Worm (Caenorhabditis elegans) whole organism, L4 larva: Measurements from ENCODE around the gene sdz-19.

Experiments
- F49E8.2 ChIP-seq: sonication (generic microtip); optimal IDR thresholded peaks from 2 replicates; lab custom pipeline; 2016; ENCODE audit warnings: missing compliant biosample characterization, mild to moderate bottlenecking, missing genetic modification characterization, borderline replicate concordance
- Y75B8A.6 ChIP-seq: fragments of 200-800 bp; sonication (Bioruptor generic); IDR thresholded peaks from 2 replicates; pipeline ENCODE4 v1.3.6; 2022; ENCODE audit warnings: missing genetic modification reagents, missing genetic modification characterization, missing compliant biosample characterization
- aha-1 ChIP-seq: fragments of 150-350 bp; peaks from one replicate; lab custom pipeline; 2014; ENCODE audit warnings: missing biosample characterization, missing genetic modification characterization
- aly-2 ChIP-seq: sonication (generic microtip); optimal IDR thresholded peaks from 2 replicates; lab custom pipeline; 2018; ENCODE audit warnings: missing biosample characterization, missing genetic modification characterization
- arid-1 ChIP-seq: fragments of 200-800 bp; sonication (Bioruptor generic); conservative IDR thresholded peaks from 2 replicates; pipeline ENCODE4 v1.3.6; 2022; ENCODE audit warnings: missing genetic modification reagents, missing genetic modification characterization, missing compliant biosample characterization
- ceh-20 ChIP-seq: fragments of 200-800 bp; sonication (Bioruptor generic); IDR thresholded peaks from 2 replicates; pipeline ENCODE4 v1.3.6; 2022; ENCODE audit warnings: missing genetic modification reagents, missing genetic modification characterization, missing compliant biosample characterization
- ceh-82 ChIP-seq: sonication (generic microtip); optimal IDR thresholded peaks from 2 replicates; lab custom pipeline; 2017; ENCODE audit warnings: missing biosample characterization, missing genetic modification characterization
- ces-1 ChIP-seq: fragments of 150-350 bp; sonication (generic microtip); optimal IDR thresholded peaks from 4 replicates; lab custom pipeline; 2014; ENCODE audit warnings: missing biosample characterization, missing genetic modification reagents, missing genetic modification characterization
- ctbp-1 ChIP-seq: fragments of 200-800 bp; sonication (Bioruptor generic); IDR thresholded peaks from 2 replicates; pipeline ENCODE4 v1.3.6; 2022; ENCODE audit warnings: missing genetic modification reagents, missing genetic modification characterization, missing compliant biosample characterization
- daf-19 ChIP-seq: fragments of 200-800 bp; sonication (Bioruptor generic); conservative IDR thresholded peaks from 2 replicates; pipeline ENCODE4 v1.3.6; 2022; ENCODE audit warnings: missing genetic modification characterization, missing compliant biosample characterization
- dmd-8 ChIP-seq: fragments of 200-800 bp; sonication (Bioruptor generic); IDR thresholded peaks from 2 replicates; pipeline ENCODE4 v1.3.6; 2022; ENCODE audit warnings: missing genetic modification characterization, missing compliant biosample characterization
- dpl-1 ChIP-seq: fragments of 150-350 bp; optimal IDR thresholded peaks from 2 replicates; lab custom pipeline; 2014; ENCODE audit warnings: missing biosample characterization, missing genetic modification reagents, missing genetic modification characterization
- duxl-1 ChIP-seq: sonication (generic microtip); optimal IDR thresholded peaks from 2 replicates; lab custom pipeline; 2016; ENCODE audit warnings: mild to moderate bottlenecking, missing genetic modification characterization, moderate library complexity, missing compliant biosample characterization; ENCODE audit not compliant: poor library complexity
- egl-27 ChIP-seq: sonication (generic microtip); optimal IDR thresholded peaks from 3 replicates; lab custom pipeline; 2017; ENCODE audit warnings: missing biosample characterization, missing genetic modification reagents, missing genetic modification characterization
- egl-43 ChIP-seq: fragments of 200-800 bp; sonication (Bioruptor generic); IDR thresholded peaks from 2 replicates; pipeline ENCODE4 v1.3.6; 2022; ENCODE audit warnings: missing genetic modification reagents, missing genetic modification characterization, missing compliant biosample characterization
- hmg-1.1 ChIP-seq: fragments of 200-800 bp; sonication (Bioruptor generic); IDR thresholded peaks from 2 replicates; pipeline ENCODE4 v1.3.6; 2022; ENCODE audit warnings: missing genetic modification reagents, missing genetic modification characterization, missing compliant biosample characterization
- lin-15B ChIP-seq: fragments of 150-350 bp; sonication (generic microtip); optimal IDR thresholded peaks from 3 replicates; lab custom pipeline; 2014; ENCODE audit warnings: missing biosample characterization, missing genetic modification characterization
- lin-38 ChIP-seq: fragments of 200-800 bp; sonication (Bioruptor generic); IDR thresholded peaks from 2 replicates; pipeline ENCODE4 v1.3.6; 2022; ENCODE audit warnings: missing genetic modification reagents, missing genetic modification characterization, missing compliant biosample characterization
- madf-9 ChIP-seq: fragments of 200-800 bp; sonication (Bioruptor generic); conservative IDR thresholded peaks from 2 replicates; pipeline ENCODE4 v1.3.6; 2022; ENCODE audit warnings: missing genetic modification reagents, missing genetic modification characterization, missing compliant biosample characterization
- mdl-1 ChIP-seq, 2 experiments: fragments of 150-350 bp in 1 of 2; sonication (generic microtip) in 1 of 2; optimal IDR thresholded peaks; 2 replicates each; lab custom pipeline; 2014 to 2017; ENCODE audit warnings: missing biosample characterization in 2 of 2, missing genetic modification characterization in 2 of 2
- mdt-29 ChIP-seq: fragments of 200-800 bp; sonication (Bioruptor generic); IDR thresholded peaks from 2 replicates; pipeline ENCODE4 v1.3.6; 2022; ENCODE audit warnings: missing genetic modification reagents, missing genetic modification characterization, missing compliant biosample characterization
- mxl-2 ChIP-seq: fragments of 200-800 bp; sonication (Bioruptor generic); conservative IDR thresholded peaks from 2 replicates; pipeline ENCODE4 v1.3.6; 2022; ENCODE audit warnings: missing genetic modification reagents, missing genetic modification characterization, missing compliant biosample characterization
- nhr-111 ChIP-seq: fragments of 200-800 bp; sonication (Bioruptor generic); optimal IDR thresholded peaks from 2 replicates; lab custom pipeline; 2018; ENCODE audit warnings: mild to moderate bottlenecking, missing genetic modification characterization, missing compliant biosample characterization
- nhr-237 ChIP-seq: sonication (generic microtip); optimal IDR thresholded peaks from 2 replicates; lab custom pipeline; 2017; ENCODE audit warnings: missing biosample characterization, missing genetic modification characterization
- nhr-25 ChIP-seq: sonication (generic microtip); optimal IDR thresholded peaks from 2 replicates; lab custom pipeline; 2017; ENCODE audit warnings: missing genetic modification characterization, mild to moderate bottlenecking, missing compliant biosample characterization, antibody characterized with exemption, moderate library complexity, borderline replicate concordance; ENCODE audit not compliant: insufficient read depth
- nhr-28 ChIP-seq: fragments of 150-350 bp; optimal IDR thresholded peaks from 2 replicates; lab custom pipeline; 2014; ENCODE audit warnings: missing biosample characterization, missing genetic modification characterization
- nhr-42 ChIP-seq: fragments of 200-800 bp; sonication (Bioruptor generic); IDR thresholded peaks from 2 replicates; pipeline ENCODE4 v1.3.6; 2022; ENCODE audit warnings: missing genetic modification characterization, missing compliant biosample characterization
- nhr-76 ChIP-seq: fragments of 150-350 bp; optimal IDR thresholded peaks from 2 replicates; lab custom pipeline; 2014; ENCODE audit warnings: missing biosample characterization, missing genetic modification characterization
- nhr-77 ChIP-seq: fragments of 150-350 bp; optimal IDR thresholded peaks from 2 replicates; lab custom pipeline; 2014; ENCODE audit warnings: missing biosample characterization, missing genetic modification characterization
- pha-4 ChIP-seq, 2 experiments: fragments of 150-350 bp in 1 of 2; fragments of 200-800 bp in 1 of 2; sonication (Bioruptor generic) in 1 of 2; IDR thresholded peaks in 1 of 2; optimal IDR thresholded peaks in 1 of 2; 2 replicates each; pipeline versions ENCODE4 v1.3.6 to Lab custom; 2014 to 2022; ENCODE audit warnings: missing genetic modification characterization in 2 of 2, missing genetic modification reagents in 2 of 2, missing biosample characterization in 1 of 2, missing compliant biosample characterization in 1 of 2
- php-3 ChIP-seq: fragments of 200-800 bp; sonication (Bioruptor generic); IDR thresholded peaks from 2 replicates; pipeline ENCODE4 v1.3.6; 2022; ENCODE audit warnings: missing genetic modification reagents, missing genetic modification characterization, missing compliant biosample characterization
- saeg-2 ChIP-seq: fragments of 200-800 bp; sonication (Bioruptor generic); IDR thresholded peaks from 2 replicates; pipeline ENCODE4 v1.3.6; 2022; ENCODE audit warnings: missing genetic modification reagents, missing genetic modification characterization, missing compliant biosample characterization
- snpc-1.2 ChIP-seq: fragments of 200-800 bp; sonication (Bioruptor generic); IDR thresholded peaks from 2 replicates; pipeline ENCODE4 v1.3.6; 2022; ENCODE audit warnings: missing genetic modification reagents, missing genetic modification characterization, missing compliant biosample characterization
- spr-1 ChIP-seq: sonication (generic microtip); optimal IDR thresholded peaks from 2 replicates; lab custom pipeline; 2016; ENCODE audit warnings: mild to moderate bottlenecking, missing genetic modification characterization, missing compliant biosample characterization
- unc-62 ChIP-seq, 3 experiments: fragments of 150-350 bp in 1 of 3; sonication (generic microtip); optimal IDR thresholded peaks in 2 of 3; peaks in 1 of 3; 1 replicate in 1 of 3; 2 replicates in 2 of 3; lab custom pipeline; 2014 to 2017; ENCODE audit warnings: missing biosample characterization in 3 of 3, missing genetic modification characterization in 3 of 3, missing genetic modification reagents in 3 of 3, missing genotype in 1 of 3
- vab-7 ChIP-seq: fragments of 200-800 bp; sonication (Bioruptor generic); IDR thresholded peaks from 2 replicates; pipeline ENCODE4 v1.3.6; 2022; ENCODE audit warnings: missing genetic modification reagents, missing genetic modification characterization, missing compliant biosample characterization
- zfp-2 ChIP-seq: sonication (generic microtip); optimal IDR thresholded peaks from 2 replicates; lab custom pipeline; 2016; ENCODE audit warnings: mild to moderate bottlenecking, missing genetic modification characterization, missing compliant biosample characterization
- zip-2 ChIP-seq: fragments of 150-350 bp; optimal IDR thresholded peaks from 2 replicates; lab custom pipeline; 2014; ENCODE audit warnings: missing biosample characterization, missing genetic modification characterization
- ztf-11 ChIP-seq: fragments of 150-350 bp; optimal IDR thresholded peaks from 2 replicates; lab custom pipeline; 2014; ENCODE audit warnings: missing biosample characterization, missing genetic modification characterization

sdz-19 gene

DNA sequence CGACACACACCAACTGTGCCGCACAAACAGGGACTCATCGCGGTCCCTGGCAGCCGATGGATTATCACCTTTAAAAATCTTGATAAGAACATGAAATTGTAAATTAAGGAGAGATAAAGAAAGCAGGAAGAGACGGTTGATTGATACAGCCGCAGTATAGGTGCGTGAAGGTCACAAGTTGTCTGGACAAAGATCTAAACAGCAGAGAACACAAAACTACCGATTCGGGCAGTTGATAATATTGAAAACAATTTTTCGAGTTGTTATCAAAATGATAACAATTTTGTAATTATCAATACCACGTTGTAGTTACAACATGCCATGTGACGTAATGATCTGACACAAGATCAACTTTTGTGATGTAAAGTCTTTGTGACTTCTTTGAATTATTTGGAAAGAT, 2.4 kb downstream of the sdz-19 start (continued):
- TF ChIP-seq ceh-20 (GFP tag; lab: Robert Waterston, UW): 0 out of 2 replicates have a peak, but pooled peaks have one; percentile 43
- peak; percentile 65 for TF ChIP-seq mdt-29 (GFP tag; lab: Robert Waterston, UW)
- TF ChIP-seq nhr-77 (tag; lab: Kevin White, UChicago): peak; percentile 92
- no peak for TF ChIP-seq nhr-237 (tag; lab: Kevin White, UChicago)
- TF ChIP-seq Y75B8A.6 (GFP tag; lab: Robert Waterston, UW): no peak
- no peak for TF ChIP-seq mxl-2 (GFP tag; lab: Robert Waterston, UW)
- no peak for TF ChIP-seq lin-15B (tag; lab: Kevin White, UChicago)
- no peak for TF ChIP-seq madf-9 (GFP tag; lab: Robert Waterston, UW)
- TF ChIP-seq duxl-1 (tag; lab: Kevin White, UChicago): peak; percentile 48
- TF ChIP-seq nhr-42 (GFP tag; lab: Robert Waterston, UW): 0 out of 2 replicates have a peak, but pooled peaks have one; percentile 55
- TF ChIP-seq php-3 (GFP tag; lab: Robert Waterston, UW): peak; percentile 94
- TF ChIP-seq dmd-8 (GFP tag; lab: Robert Waterston, UW): no peak
- TF ChIP-seq zip-2: no peak

DNA sequence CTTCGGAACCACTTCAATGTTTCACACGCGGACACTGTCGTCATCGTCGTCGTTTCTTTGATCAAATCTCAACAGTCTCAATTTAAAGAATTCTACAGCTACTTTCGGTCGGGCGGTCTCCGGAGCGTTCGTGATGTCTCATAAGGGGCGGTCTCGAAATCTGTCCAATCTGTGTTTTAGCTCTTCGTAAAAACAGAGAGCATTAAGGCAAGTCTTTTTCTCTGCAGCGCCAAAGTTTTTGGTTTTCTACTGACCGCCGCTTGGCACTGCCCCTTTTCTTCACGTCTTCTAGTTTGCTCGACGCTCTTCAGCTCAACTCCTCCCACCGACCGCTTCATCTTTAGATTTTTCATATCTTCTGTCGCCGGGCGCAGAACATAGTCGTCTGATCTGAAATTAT, 10.7 kb downstream of the sdz-19 start, which contains the start of gene lips-1:
lips-1 (plus strand) TSS at position 301 of the 400 bp plus-strand sequence.
- TF ChIP-seq vab-7 (GFP tag; lab: Robert Waterston, UW) (no peak), aha-1 (tag; lab: Kevin White, UChicago) (peak; percentile 75)

- TF ChIP-seq zfp-2 (no peak), aha-1 (tag; lab: Kevin White, UChicago) (no peak), egl-43 (no peak), unc-62 (GFP tag; optimal IDR thresholded peaks at IDR 0.05 in 1 of 2; lab: Kevin White, UChicago) (peak in 1 of 2 experiments; percentile 85), unc-62 (tag; optimal IDR thresholded peaks at IDR 0.05; lab: Kevin White, UChicago) (no peak)
Observed at ce11 chrX:12491138-12491537, 12.0 kb downstream of the sdz-19 start.

DNA sequence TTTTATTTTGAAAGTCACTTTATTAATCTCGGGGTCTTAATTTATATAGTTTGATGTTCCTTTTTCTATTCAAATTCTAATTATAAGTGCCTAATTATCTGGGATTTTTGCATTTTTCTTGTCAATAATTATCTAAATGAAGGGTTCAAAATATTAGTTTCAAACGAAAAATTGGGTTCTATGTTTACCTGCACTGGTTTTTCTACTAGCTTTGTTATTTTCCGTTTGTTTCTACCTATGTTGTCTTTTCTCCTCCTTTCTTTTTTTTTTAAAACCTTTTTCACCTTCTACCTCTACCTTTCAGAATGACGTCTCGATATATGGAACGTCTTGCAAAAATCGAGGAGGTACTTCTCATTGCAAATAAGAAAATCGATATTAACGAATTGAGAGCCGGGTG, 18.4 kb downstream of the sdz-19 start, which contains the start of gene tbc-13:
tbc-13 (plus strand) TSS at position 301 of the 400 bp plus-strand sequence.
- TF ChIP-seq spr-1 (tag; lab: Kevin White, UChicago): no peak
- TF ChIP-seq ceh-82 (tag; lab: Kevin White, UChicago): no peak
- peak; percentile 81 for TF ChIP-seq aha-1 (tag; lab: Kevin White, UChicago)
- TF ChIP-seq nhr-111 (GFP tag; lab: Kevin White, UChicago): no peak

ce11 chrX:12484078-12484477, 19.1 kb downstream of the sdz-19 start:
- TF ChIP-seq unc-62 (GFP tag; optimal IDR thresholded peaks at IDR 0.05 in 1 of 2; lab: Kevin White, UChicago): no peak
- TF ChIP-seq unc-62 (tag; optimal IDR thresholded peaks at IDR 0.05; lab: Kevin White, UChicago): no peak

DNA sequence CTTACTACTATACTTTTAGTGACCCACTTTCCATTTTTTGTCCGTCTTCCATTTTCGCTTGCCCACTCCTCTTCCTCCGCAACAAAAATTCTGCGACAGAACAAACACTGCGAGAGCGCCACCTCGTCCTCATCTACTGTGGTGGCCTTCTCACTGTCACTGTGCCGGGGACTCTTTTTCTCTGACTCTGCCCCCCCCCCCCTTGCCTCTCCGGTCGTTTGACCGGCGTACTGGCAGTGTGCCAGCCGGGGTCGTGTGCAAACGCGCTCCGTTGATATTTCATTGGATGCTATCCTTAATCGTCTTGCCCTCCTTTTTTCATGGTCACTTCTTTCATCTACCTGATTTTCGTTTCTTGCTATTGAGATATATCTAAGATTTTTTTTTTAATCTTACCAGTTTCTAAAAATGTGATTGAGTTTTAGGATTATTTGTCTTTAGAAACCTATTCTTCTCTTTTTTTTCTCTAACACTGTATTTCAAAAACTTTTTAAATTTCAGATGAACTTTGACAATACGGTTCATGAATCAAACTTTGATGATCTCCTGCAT, 22.6 kb downstream of the sdz-19 start, which contains the start of gene atf-6:
atf-6 (plus strand) TSS at position 502 of the 552 bp plus-strand sequence.
- TF ChIP-seq saeg-2 (GFP tag; lab: Robert Waterston, UW) (no peak), php-3 (GFP tag; lab: Robert Waterston, UW) (no peak), mdl-1 (tag; optimal IDR thresholded peaks at IDR 0.05; lab: Kevin White, UChicago) (peak in 1 of 2 experiments; percentile 60), egl-27 (no peak), ctbp-1 (GFP tag; lab: Robert Waterston, UW) (peak; percentile 86), pha-4 (GFP tag; IDR thresholded peaks at IDR 0.05; lab: Robert Waterston, UW) (peak; percentile 65; the same call in 1 of the 2 replicates), pha-4 (tag; optimal IDR thresholded peaks at IDR 0.05; lab: Kevin White, UChicago) (no peak), dpl-1 (GFP tag; lab: Kevin White, UChicago) (peak; percentile 48), arid-1 (GFP tag; lab: Robert Waterston, UW) (peak; percentile 48; the same call in 1 of the 2 replicates), nhr-25 (tag; lab: Kevin White, UChicago) (peak; percentile 93), snpc-1.2 (GFP tag; lab: Robert Waterston, UW) (no peak), Y75B8A.6 (GFP tag; lab: Robert Waterston, UW) (no peak), nhr-77 (tag; lab: Kevin White, UChicago) (peak; percentile 59), ces-1 (GFP tag; lab: Kevin White, UChicago) (no peak), lin-38 (GFP tag; lab: Robert Waterston, UW) (peak; percentile 94), F49E8.2 (tag; lab: Kevin White, UChicago) (no peak), nhr-28 (tag; lab: Kevin White, UChicago) (peak; percentile 85), nhr-76 (tag; lab: Kevin White, UChicago) (no peak), ztf-11 (tag; lab: Kevin White, UChicago) (no peak), daf-19 (no peak), hmg-1.1 (GFP tag; lab: Robert Waterston, UW) (peak; percentile 95), aly-2 (tag; lab: Kevin White, UChicago) (no peak)
